Worm (Caenorhabditis elegans) whole organism, early embryonic: ENCODE measurements around the gene T11F8.1.

Source experiments
- F13C5.2 ChIP-seq: sonication (generic microtip); optimal IDR thresholded peaks from 2 replicates; lab custom pipeline; 2017; ENCODE audit warnings: mild to moderate bottlenecking, missing genetic modification characterization, inconsistent platforms, missing compliant biosample characterization
- aly-1 ChIP-seq: sonication (generic microtip); optimal IDR thresholded peaks from 2 replicates; lab custom pipeline; 2016; ENCODE audit warnings: missing genetic modification characterization, missing compliant biosample characterization
- ama-1 ChIP-seq: fragments of 150-350 bp; optimal IDR thresholded peaks from 2 replicates; lab custom pipeline; 2014
- ceh-13 ChIP-seq: fragments of 200-800 bp; sonication (Bioruptor generic); optimal IDR thresholded peaks from 2 replicates; lab custom pipeline; 2018; ENCODE audit warnings: mild to moderate bottlenecking, missing genetic modification characterization, missing compliant biosample characterization
- ceh-36 ChIP-seq: sonication (generic microtip); optimal IDR thresholded peaks from 2 replicates; lab custom pipeline; 2016; ENCODE audit warnings: missing genetic modification characterization, inconsistent platforms, missing compliant biosample characterization
- flt-1 ChIP-seq: fragments of 200-800 bp; sonication (Bioruptor generic); IDR thresholded peaks from 2 replicates; pipeline ENCODE4 v1.3.6; 2022; ENCODE audit warnings: missing genetic modification characterization, missing compliant biosample characterization
- hmbx-1 ChIP-seq: sonication (generic microtip); optimal IDR thresholded peaks from 2 replicates; lab custom pipeline; 2016; ENCODE audit warnings: mild to moderate bottlenecking, missing genetic modification characterization, missing compliant biosample characterization
- hmg-4 ChIP-seq: fragments of 200-800 bp; sonication (Bioruptor generic); optimal IDR thresholded peaks from 2 replicates; lab custom pipeline; 2018; ENCODE audit warnings: mild to moderate bottlenecking, missing genetic modification characterization, missing compliant biosample characterization
- pes-1 ChIP-seq: fragments of 200-800 bp; sonication (Bioruptor generic); IDR thresholded peaks from 2 replicates; pipeline ENCODE4 v1.3.6; 2022; ENCODE audit warnings: missing genetic modification reagents, missing genetic modification characterization, missing compliant biosample characterization
- scrt-1 ChIP-seq: fragments of 200-800 bp; sonication (Bioruptor generic); IDR thresholded peaks from 2 replicates; pipeline ENCODE4 v1.3.6; 2022; ENCODE audit warnings: missing genetic modification characterization, missing compliant biosample characterization
- sea-1 ChIP-seq: fragments of 200-800 bp; sonication (Bioruptor generic); conservative IDR thresholded peaks from 2 replicates; pipeline ENCODE4 v1.3.6; 2022; ENCODE audit warnings: missing genetic modification characterization, missing compliant biosample characterization
- tbx-11 ChIP-seq: fragments of 200-800 bp; sonication (Bioruptor generic); IDR thresholded peaks from 2 replicates; pipeline ENCODE4 v1.3.6; 2022; ENCODE audit warnings: missing genetic modification characterization, missing compliant biosample characterization
- tbx-37 ChIP-seq: fragments of 200-800 bp; sonication (Bioruptor generic); conservative IDR thresholded peaks from 2 replicates; pipeline ENCODE4 v1.3.6; 2022; ENCODE audit warnings: missing genetic modification reagents, missing genetic modification characterization, missing compliant biosample characterization
- tra-4 ChIP-seq: sonication (generic microtip); optimal IDR thresholded peaks from 2 replicates; lab custom pipeline; 2017; ENCODE audit warnings: missing genetic modification characterization, missing compliant biosample characterization

DNA sequence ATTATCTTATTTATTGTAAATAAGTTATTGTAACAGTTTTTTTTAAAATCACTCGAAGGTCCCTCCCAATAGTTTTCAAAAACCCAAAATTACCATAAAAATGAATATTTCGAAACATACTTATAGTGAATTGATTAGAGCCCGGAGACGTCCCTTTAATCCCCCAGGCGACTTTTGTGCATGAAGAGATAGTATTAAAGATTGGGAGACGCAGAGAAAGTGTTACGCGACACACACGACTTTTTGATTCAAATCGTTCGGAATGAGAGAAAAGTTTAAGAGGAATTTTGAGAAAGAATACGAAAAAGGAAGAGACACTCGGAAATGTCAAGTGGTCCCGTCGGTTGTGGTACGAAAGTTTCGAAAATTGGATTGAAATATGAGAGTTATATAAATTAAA is 13.7 kb downstream of the T11F8.1 start:
- TF ChIP-seq tbx-11 (GFP tag; lab: Robert Waterston, UW) (no peak), flt-1 (GFP tag; lab: Robert Waterston, UW) (no peak), ama-1 (no peak), hmbx-1 (tag; lab: Kevin White, UChicago) (no peak), tra-4 (no peak), sea-1 (GFP tag; lab: Robert Waterston, UW) (no peak), ceh-13 (GFP tag; lab: Kevin White, UChicago) (no peak), ceh-36 (tag; lab: Kevin White, UChicago) (no peak), tbx-37 (no peak), F13C5.2 (tag; lab: Kevin White, UChicago) (no peak), pes-1 (no peak), aly-1 (tag; lab: Kevin White, UChicago) (no peak), scrt-1 (GFP tag; lab: Robert Waterston, UW) (no peak), hmg-4 (GFP tag; lab: Kevin White, UChicago) (no peak)
